Fruit fly (Drosophila melanogaster): ENCODE data around the gene Myc.
A peak's percentile ranks its signal among the peaks of the same experiment; 100 is the strongest.

The Myc gene

DNA sequence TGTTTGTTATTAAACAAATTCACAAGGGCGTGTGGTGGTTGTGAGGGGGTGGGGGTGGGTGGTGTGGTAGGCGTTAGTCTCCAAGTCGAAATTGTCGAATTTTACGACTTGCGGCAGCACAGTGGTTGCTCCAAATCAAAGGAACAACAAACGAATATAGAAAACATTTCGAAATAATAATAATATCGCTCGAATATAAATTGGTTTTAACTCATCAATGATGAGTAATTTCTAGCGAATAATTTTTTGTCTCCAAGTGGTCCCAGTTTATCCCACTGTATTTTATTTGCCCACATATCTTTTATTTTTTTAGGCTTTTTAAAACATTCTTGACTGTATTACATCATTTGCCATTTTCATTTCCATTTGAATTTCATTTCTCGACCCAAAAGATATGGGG lies 8.0 kb downstream of the Myc start (continued):
- no peak for TF ChIP-seq CG14860 (GFP tag; IDR thresholded peaks at IDR 0.05; ENCODE audit: partially characterized antibody)
- no peak for TF ChIP-seq nerfin-2 (GFP tag; IDR thresholded peaks at IDR 0.05; ENCODE audit: partially characterized antibody)
- TF ChIP-seq run (tag; optimal IDR thresholded peaks at IDR 0.05), result no peak
- TF ChIP-seq B-H2 (GFP tag; optimal IDR thresholded peaks at IDR 0.05), result no peak
- peak; percentile 54 for TF ChIP-seq lmd (GFP tag; IDR thresholded peaks at IDR 0.05)
- no peak for TF ChIP-seq ems (GFP tag; optimal IDR thresholded peaks at IDR 0.05)
- no peak for TF ChIP-seq CG1832 (GFP tag; optimal IDR thresholded peaks at IDR 0.05)
- TF ChIP-seq CHES-1-like (GFP tag; optimal IDR thresholded peaks at IDR 0.05), result no peak
- peak; percentile 41 for TF ChIP-seq CG13624 (GFP tag; optimal IDR thresholded peaks at IDR 0.05)
- TF ChIP-seq CG7271 (tag; optimal IDR thresholded peaks at IDR 0.05), result no peak
- no peak for TF ChIP-seq CG42726 (GFP tag; IDR thresholded peaks at IDR 0.05; ENCODE audit: partially characterized antibody)
- no peak for TF ChIP-seq unc-4 (GFP tag; IDR thresholded peaks at IDR 0.05; ENCODE audit: partially characterized antibody)
- no peak for TF ChIP-seq pros (GFP tag; optimal IDR thresholded peaks at IDR 0.05)
- peak; percentile 65 for TF ChIP-seq Sox102F (GFP tag; optimal IDR thresholded peaks at IDR 0.05)
- peak; percentile 12 for TF ChIP-seq Antp (GFP tag; optimal IDR thresholded peaks at IDR 0.05)
- TF ChIP-seq YL-1 (GFP tag; optimal IDR thresholded peaks at IDR 0.05), result no peak
- TF ChIP-seq CG2120 (GFP tag; optimal IDR thresholded peaks at IDR 0.05), result peak; percentile 57
- peak; percentile 22 for TF ChIP-seq CG12391 (tag; optimal IDR thresholded peaks at IDR 0.05)
- no peak for TF ChIP-seq Ets97D (GFP tag; optimal IDR thresholded peaks at IDR 0.05)
- TF ChIP-seq crp (GFP tag; optimal IDR thresholded peaks at IDR 0.05), result no peak
- no peak for TF ChIP-seq Trl (optimal IDR thresholded peaks at IDR 0.05)
- peak; percentile 9 for TF ChIP-seq Trl (GFP tag; optimal IDR thresholded peaks at IDR 0.05)
- TF ChIP-seq CG7556 (GFP tag; optimal IDR thresholded peaks at IDR 0.05), result peak; percentile 10
- no peak for TF ChIP-seq pan (optimal IDR thresholded peaks at IDR 0.05)
- TF ChIP-seq pan (GFP tag; optimal IDR thresholded peaks at IDR 0.05 in 1 of 2, IDR thresholded peaks at IDR 0.05 in 1 of 2), result peak in 1 of 2 experiments; percentile 84
- TF ChIP-seq Spps (tag; optimal IDR thresholded peaks at IDR 0.05), result no peak
- peak; percentile 73 for TF ChIP-seq stc (GFP tag; IDR thresholded peaks at IDR 0.05)
- no peak for TF ChIP-seq da (GFP tag; optimal IDR thresholded peaks at IDR 0.05)
- peak; percentile 11 for TF ChIP-seq scrt (GFP tag; optimal IDR thresholded peaks at IDR 0.05)
- peak; percentile 27; the same call in 1 of the 2 replicates for TF ChIP-seq CG5953 (GFP tag; IDR thresholded peaks at IDR 0.05)
- TF ChIP-seq CG11085 (GFP tag; IDR thresholded peaks at IDR 0.05), result 0 out of 2 replicates have a peak, but pooled peaks have one; percentile 11
- TF ChIP-seq slou (GFP tag; optimal IDR thresholded peaks at IDR 0.05), result no peak
- TF ChIP-seq knrl (GFP tag; IDR thresholded peaks at IDR 0.05; ENCODE audit: partially characterized antibody), result no peak
- peak; percentile 43; the same call in 1 of the 2 replicates for TF ChIP-seq gsb (GFP tag; IDR thresholded peaks at IDR 0.05)
- TF ChIP-seq vvl (GFP tag; IDR thresholded peaks at IDR 0.05), result peak; percentile 58; the same call in 1 of the 2 replicates
- no peak for TF ChIP-seq exex (tag; optimal IDR thresholded peaks at IDR 0.05)
- peak; percentile 6 to 35 for TF ChIP-seq Pdp1 (GFP tag; optimal IDR thresholded peaks at IDR 0.05)
- TF ChIP-seq CG7786 (GFP tag; optimal IDR thresholded peaks at IDR 0.05), result peak; percentile 1
- peak; percentile 7 for TF ChIP-seq Sry-δ (GFP tag; optimal IDR thresholded peaks at IDR 0.05)
- no peak for TF ChIP-seq fd102C (GFP tag; optimal IDR thresholded peaks at IDR 0.05)
- TF ChIP-seq Fer1 (GFP tag; optimal IDR thresholded peaks at IDR 0.05), result peak; percentile 48
- TF ChIP-seq CG9817 (tag; optimal IDR thresholded peaks at IDR 0.05), result peak; percentile 35
- no peak for TF ChIP-seq CG33557 (GFP tag; optimal IDR thresholded peaks at IDR 0.05)
- no peak for TF ChIP-seq wek (GFP tag; optimal IDR thresholded peaks at IDR 0.05)
- TF ChIP-seq cato (GFP tag; optimal IDR thresholded peaks at IDR 0.05; ENCODE audit: borderline replicate concordance), result no peak
- no peak for TF ChIP-seq ash1 (GFP tag; optimal IDR thresholded peaks at IDR 0.05)
- peak; percentile 25 for TF ChIP-seq CG2712 (tag; optimal IDR thresholded peaks at IDR 0.05)
- no peak for TF ChIP-seq CG1602 (GFP tag; optimal IDR thresholded peaks at IDR 0.05)
- peak; percentile 57; the same call in 1 of the 2 replicates for TF ChIP-seq Xrp1 (GFP tag; IDR thresholded peaks at IDR 0.05)
- TF ChIP-seq tgo (GFP tag; IDR thresholded peaks at IDR 0.05), result peak; percentile 62; the same call in 2 of the 3 replicates
